Worm (Caenorhabditis elegans) whole organism, L3 larva: ENCODE data around the gene fbxc-36.

Experiments used
- ceh-28 ChIP-seq: fragments of 150-350 bp; optimal IDR thresholded peaks from 2 replicates; lab custom pipeline; 2014; ENCODE audit warnings: missing biosample characterization, missing genetic modification reagents, missing genetic modification characterization
- ceh-82 ChIP-seq: fragments of 150-350 bp; optimal IDR thresholded peaks from 2 replicates; lab custom pipeline; 2014; ENCODE audit warnings: missing biosample characterization, missing genetic modification characterization
- egl-27 ChIP-seq: sonication (generic microtip); optimal IDR thresholded peaks from 4 replicates; lab custom pipeline; 2017; ENCODE audit warnings: missing biosample characterization, missing genetic modification reagents, missing genetic modification characterization
- egl-5 ChIP-seq: fragments of 150-350 bp; optimal IDR thresholded peaks from 2 replicates; lab custom pipeline; 2017; ENCODE audit warnings: missing biosample characterization, missing genetic modification reagents, missing genetic modification characterization, inconsistent platforms
- lin-39 ChIP-seq: fragments of 150-350 bp; optimal IDR thresholded peaks from 2 replicates; lab custom pipeline; 2018; ENCODE audit warnings: missing biosample characterization, missing genetic modification reagents, missing genetic modification characterization
- lsy-12 ChIP-seq: sonication (generic microtip); optimal IDR thresholded peaks from 2 replicates; lab custom pipeline; 2016; ENCODE audit warnings: mild to moderate bottlenecking, missing genetic modification characterization, missing compliant biosample characterization
- nhr-12 ChIP-seq: fragments of 150-350 bp; optimal IDR thresholded peaks from 2 replicates; lab custom pipeline; 2014; ENCODE audit warnings: missing biosample characterization, missing genetic modification characterization
- nhr-237 ChIP-seq: fragments of 150-350 bp; optimal IDR thresholded peaks from 2 replicates; lab custom pipeline; 2014; ENCODE audit warnings: missing biosample characterization, missing genetic modification characterization
- nhr-25 ChIP-seq: sonication (generic microtip); optimal IDR thresholded peaks from 2 replicates; lab custom pipeline; 2017; ENCODE audit warnings: missing biosample characterization, missing genetic modification characterization
- nhr-76 ChIP-seq: fragments of 150-350 bp; sonication (generic microtip); optimal IDR thresholded peaks from 5 replicates; lab custom pipeline; 2014; ENCODE audit warnings: missing biosample characterization, missing genetic modification characterization
- snpc-4 ChIP-seq: fragments of 150-350 bp; optimal IDR thresholded peaks from 2 replicates; lab custom pipeline; 2014; ENCODE audit warnings: missing biosample characterization, missing genetic modification characterization
- tbx-2 ChIP-seq: sonication (generic microtip); optimal IDR thresholded peaks from 2 replicates; lab custom pipeline; 2016; ENCODE audit warnings: mild to moderate bottlenecking, missing genetic modification characterization, missing compliant biosample characterization

fbxc-36 gene

ce11 chrII:991300-991699 lies 50.5 kb downstream of the fbxc-36 start, which contains the start of gene fbxc-42:
Gene fbxc-42 (plus strand): TSS chrII:991600.
- TF ChIP-seq snpc-4 (tag; lab: Kevin White, UChicago), result no peak
- no peak for TF ChIP-seq ceh-82 (tag; lab: Kevin White, UChicago)
- no peak for TF ChIP-seq egl-27 (tag; lab: Kevin White, UChicago)
- no peak for TF ChIP-seq lin-39 (tag; lab: Kevin White, UChicago)
- TF ChIP-seq nhr-76 (tag; lab: Kevin White, UChicago), result no peak
- no peak for TF ChIP-seq lsy-12 (tag; lab: Kevin White, UChicago)
- TF ChIP-seq tbx-2 (tag; lab: Kevin White, UChicago), result no peak
- no peak for TF ChIP-seq ceh-28
- no peak for TF ChIP-seq nhr-12
- TF ChIP-seq nhr-25 (tag; lab: Kevin White, UChicago), result no peak
- no peak for TF ChIP-seq nhr-237 (tag; lab: Kevin White, UChicago)
- no peak for TF ChIP-seq egl-5
